Fruit fly (Drosophila melanogaster) whole organism, embryonic: ENCODE data around the gene Pnn.

Experiments used
- Awh ChIP-seq: fragments of 200-800 bp; sonication (Bioruptor generic); IDR thresholded peaks from 2 replicates; pipeline ENCODE4, ENCODE4 v1.3.6; 2022; ENCODE audit warnings: missing biosample characterization, missing genetic modification characterization
- CG10366 ChIP-seq: fragments of 200-800 bp; sonication (Bioruptor generic); IDR thresholded peaks from 2 replicates; pipeline ENCODE4 v1.3.6; 2022; ENCODE audit warnings: missing biosample characterization, missing genetic modification characterization
- CG12155 ChIP-seq: fragments of 200-800 bp; sonication (Bioruptor generic); optimal IDR thresholded peaks from 3 replicates; lab custom pipeline; 2016; ENCODE audit warnings: missing biosample characterization, missing genetic modification characterization
- CG13894 ChIP-seq: fragments of 200-800 bp; sonication (Bioruptor generic); optimal IDR thresholded peaks from 3 replicates; lab custom pipeline; 2018; ENCODE audit warnings: missing biosample characterization, mild to moderate bottlenecking, missing genetic modification characterization, moderate library complexity
- CG14860 ChIP-seq: fragments of 200-800 bp; sonication (Bioruptor generic); IDR thresholded peaks from 3 replicates; pipeline ENCODE4 v1.3.6; 2022; ENCODE audit warnings: missing biosample characterization, missing genetic modification characterization; ENCODE audit not compliant: partially characterized antibody
- CG15514 ChIP-seq: fragments of 200-800 bp; sonication (Bioruptor generic); optimal IDR thresholded peaks from 3 replicates; lab custom pipeline; 2017; ENCODE audit warnings: missing biosample characterization, missing genetic modification characterization, mild to moderate bottlenecking, moderate library complexity, missing genetic modification reagents
- CG16779 ChIP-seq: fragments of 200-800 bp; sonication (Bioruptor generic); IDR thresholded peaks from 2 replicates; pipeline ENCODE4 v1.3.6; 2022; ENCODE audit warnings: missing biosample characterization, missing genetic modification characterization
- CG1792 ChIP-seq: fragments of 200-800 bp; sonication (Bioruptor generic); optimal IDR thresholded peaks from 2 replicates; lab custom pipeline; 2016; ENCODE audit warnings: missing biosample characterization, missing genetic modification characterization
- CG18262 ChIP-seq: fragments of 200-800 bp; optimal IDR thresholded peaks from 3 replicates; lab custom pipeline; 2019; ENCODE audit warnings: missing biosample characterization, mild to moderate bottlenecking, missing genetic modification characterization, moderate library complexity
- CG1832 ChIP-seq: fragments of 200-800 bp; sonication (Bioruptor generic); optimal IDR thresholded peaks from 2 replicates; lab custom pipeline; 2017; ENCODE audit warnings: missing biosample characterization, mild to moderate bottlenecking, missing genetic modification characterization, inconsistent platforms
- CG2129 ChIP-seq: fragments of 200-800 bp; sonication (Bioruptor generic); IDR thresholded peaks from 2 replicates; pipeline ENCODE4 v1.3.6; 2022; ENCODE audit warnings: missing biosample characterization, missing genetic modification characterization; ENCODE audit not compliant: partially characterized antibody
- CG3281 ChIP-seq: fragments of 200-800 bp; sonication (Bioruptor generic); optimal IDR thresholded peaks from 3 replicates; lab custom pipeline; 2017; ENCODE audit warnings: missing biosample characterization, mild to moderate bottlenecking, missing genetic modification characterization
- CG3726 ChIP-seq: fragments of 200-800 bp; sonication (Bioruptor generic); IDR thresholded peaks from 3 replicates; pipeline ENCODE4, ENCODE4 v1.3.6; 2022; ENCODE audit warnings: missing biosample characterization, missing genetic modification characterization
- CG4404 ChIP-seq: fragments of 200-800 bp; sonication (Bioruptor generic); IDR thresholded peaks from 2 replicates; pipeline ENCODE4 v1.3.6; 2022; ENCODE audit warnings: missing biosample characterization, missing genetic modification characterization
- CG6175 ChIP-seq: fragments of 200-800 bp; sonication (Bioruptor generic); IDR thresholded peaks from 3 replicates; pipeline ENCODE4 v1.3.6; 2022; ENCODE audit warnings: missing biosample characterization, missing genetic modification characterization
- CG7357 ChIP-seq: fragments of 200-800 bp; sonication (Bioruptor generic); IDR thresholded peaks from 3 replicates; pipeline ENCODE4 v1.3.6; 2022; ENCODE audit warnings: missing biosample characterization, missing genetic modification characterization
- CHES-1-like ChIP-seq: fragments of 200-800 bp; sonication (Bioruptor generic); optimal IDR thresholded peaks from 2 replicates; lab custom pipeline; 2016; ENCODE audit warnings: missing biosample characterization, missing genetic modification characterization
- CrebB ChIP-seq: fragments of 200-800 bp; sonication (Bioruptor generic); optimal IDR thresholded peaks from 3 replicates; lab custom pipeline; 2018; ENCODE audit warnings: missing biosample characterization, mild to moderate bottlenecking, missing genetic modification characterization
- Dll ChIP-seq: fragments of 200-800 bp; sonication (Bioruptor generic); IDR thresholded peaks from 4 replicates; pipeline ENCODE4 v1.3.6; 2022; ENCODE audit warnings: missing biosample characterization, missing genetic modification characterization; ENCODE audit not compliant: partially characterized antibody
- H15 ChIP-seq: fragments of 200-800 bp; sonication (Bioruptor generic); IDR thresholded peaks from 3 replicates; pipeline ENCODE4 v1.3.6; 2022; ENCODE audit warnings: missing biosample characterization, missing genetic modification characterization
- Lpt ChIP-seq: fragments of >200 bp; optimal IDR thresholded peaks from 2 replicates; lab custom pipeline; 2018; ENCODE audit warnings: missing biosample characterization, missing genetic modification characterization
- MBD-R2 ChIP-seq: fragments of 200-800 bp; sonication (Bioruptor generic); IDR thresholded peaks from 2 replicates; pipeline ENCODE4 v1.3.6; 2022; ENCODE audit warnings: missing biosample characterization, missing genetic modification characterization
- Mad ChIP-seq: fragments of 200-800 bp; sonication (Bioruptor generic); optimal IDR thresholded peaks from 2 replicates; lab custom pipeline; 2016; ENCODE audit warnings: missing biosample characterization, missing genetic modification characterization
- Opbp ChIP-seq: fragments of 200-800 bp; sonication (Bioruptor generic); IDR thresholded peaks from 3 replicates; pipeline ENCODE4 v1.3.6; 2022; ENCODE audit warnings: missing biosample characterization, missing genetic modification characterization; ENCODE audit not compliant: partially characterized antibody
- Poxn ChIP-seq: fragments of 200-800 bp; sonication (Bioruptor generic); IDR thresholded peaks from 2 replicates; pipeline ENCODE4 v1.3.6; 2022; ENCODE audit warnings: missing biosample characterization, missing genetic modification characterization
- Ravus ChIP-seq: fragments of 200-800 bp; sonication (Bioruptor generic); IDR thresholded peaks from 2 replicates; pipeline ENCODE4 v1.3.6; 2022; ENCODE audit warnings: missing biosample characterization, missing genetic modification characterization
- Six4 ChIP-seq: fragments of 200-800 bp; sonication (Bioruptor generic); optimal IDR thresholded peaks from 2 replicates; lab custom pipeline; 2016; ENCODE audit warnings: missing biosample characterization, missing genetic modification characterization
- Taf1 ChIP-seq: fragments of 200-800 bp; sonication (Bioruptor generic); IDR thresholded peaks from 2 replicates; pipeline ENCODE4 v1.3.6; 2022; ENCODE audit warnings: missing biosample characterization, missing genetic modification characterization
- Tbp ChIP-seq: fragments of >200 bp; optimal IDR thresholded peaks from 2 replicates; lab custom pipeline; 2018; ENCODE audit warnings: missing biosample characterization, missing genetic modification characterization
- aop ChIP-seq: fragments of 200-800 bp; sonication (Bioruptor generic); IDR thresholded peaks from 2 replicates; pipeline ENCODE4 v1.3.6; 2022; ENCODE audit warnings: missing biosample characterization, missing genetic modification characterization
- ash1 ChIP-seq: fragments of 200-800 bp; sonication (Bioruptor generic); optimal IDR thresholded peaks from 2 replicates; lab custom pipeline; 2018; ENCODE audit warnings: missing biosample characterization, mild to moderate bottlenecking, missing genetic modification characterization
- cg ChIP-seq: fragments of 200-800 bp; sonication (Bioruptor generic); optimal IDR thresholded peaks from 3 replicates; lab custom pipeline; 2019; ENCODE audit warnings: missing biosample characterization, mild to moderate bottlenecking, missing genetic modification characterization, moderate library complexity
- dmrt99B ChIP-seq: fragments of 200-800 bp; sonication (Bioruptor generic); optimal IDR thresholded peaks from 2 replicates; lab custom pipeline; 2018; ENCODE audit warnings: missing biosample characterization, mild to moderate bottlenecking, missing genetic modification characterization, moderate library complexity
- fd64A ChIP-seq: fragments of 200-800 bp; sonication (Bioruptor generic); optimal IDR thresholded peaks from 3 replicates; lab custom pipeline; 2018; ENCODE audit warnings: missing biosample characterization, mild to moderate bottlenecking, missing genetic modification characterization
- her ChIP-seq: fragments of 200-800 bp; sonication (Bioruptor generic); optimal IDR thresholded peaks from 2 replicates; lab custom pipeline; 2016; ENCODE audit warnings: missing biosample characterization, missing genetic modification characterization
- klu ChIP-seq: fragments of 200-800 bp; sonication (Bioruptor generic); IDR thresholded peaks from 2 replicates; pipeline ENCODE4 v1.3.6; 2022; ENCODE audit warnings: missing biosample characterization, missing genetic modification characterization
- lab ChIP-seq: fragments of 200-800 bp; sonication (Bioruptor generic); optimal IDR thresholded peaks from 3 replicates; lab custom pipeline; 2017; ENCODE audit warnings: missing biosample characterization, missing genetic modification characterization, mild to moderate bottlenecking, moderate library complexity, missing genetic modification reagents
- lov ChIP-seq, 2 experiments: fragments of 200-800 bp in 1 of 2; fragments of >200 bp in 1 of 2; sonication (Bioruptor generic) in 1 of 2; IDR thresholded peaks in 1 of 2; optimal IDR thresholded peaks in 1 of 2; 2 replicates in 1 of 2; 3 replicates in 1 of 2; pipeline versions ENCODE4 v1.3.6 to Lab custom; 2017 to 2022; ENCODE audit warnings: missing biosample characterization in 1 of 2, missing genetic modification characterization in 1 of 2
- nau ChIP-seq: fragments of 200-800 bp; sonication (Bioruptor generic); optimal IDR thresholded peaks from 3 replicates; lab custom pipeline; 2017; ENCODE audit warnings: missing biosample characterization, mild to moderate bottlenecking, missing genetic modification characterization, missing genetic modification reagents
- org-1 ChIP-seq: fragments of 200-800 bp; sonication (Bioruptor generic); optimal IDR thresholded peaks from 2 replicates; lab custom pipeline; 2017; ENCODE audit warnings: missing biosample characterization, missing genetic modification characterization
- pfk ChIP-seq: fragments of 200-800 bp; sonication (Bioruptor generic); optimal IDR thresholded peaks from 2 replicates; lab custom pipeline; 2018; ENCODE audit warnings: missing biosample characterization, mild to moderate bottlenecking, missing genetic modification characterization, moderate library complexity
- phol ChIP-seq: fragments of 200-800 bp; sonication (Bioruptor generic); optimal IDR thresholded peaks from 3 replicates; lab custom pipeline; 2018; ENCODE audit warnings: missing biosample characterization, mild to moderate bottlenecking, missing genetic modification characterization, moderate library complexity
- prd ChIP-seq, 3 experiments: fragments of >200 bp in 2 of 3; fragments of 200-800 bp in 1 of 3; sonication (Bioruptor generic) in 1 of 3; optimal IDR thresholded peaks in 2 of 3; IDR thresholded peaks in 1 of 3; 2 replicates in 2 of 3; 3 replicates in 1 of 3; pipeline versions ENCODE4 v1.3.6 to Lab custom; 2017 to 2022; ENCODE audit warnings: missing biosample characterization in 1 of 3, missing genetic modification characterization in 1 of 3
- pzg ChIP-seq: fragments of 200-800 bp; sonication (Bioruptor generic); optimal IDR thresholded peaks from 3 replicates; lab custom pipeline; 2018; ENCODE audit warnings: missing biosample characterization, mild to moderate bottlenecking, missing genetic modification characterization, moderate library complexity
- ttk ChIP-seq: fragments of 200-800 bp; sonication (Bioruptor generic); IDR thresholded peaks from 2 replicates; pipeline ENCODE4 v2.1.2; 2022; ENCODE audit warnings: missing biosample characterization, missing genetic modification characterization
- unpg ChIP-seq: fragments of 200-800 bp; sonication (Bioruptor generic); optimal IDR thresholded peaks from 3 replicates; lab custom pipeline; 2018; ENCODE audit warnings: missing biosample characterization, mild to moderate bottlenecking, missing genetic modification characterization, moderate library complexity
- vnd ChIP-seq: fragments of 200-800 bp; sonication (Bioruptor generic); IDR thresholded peaks from 3 replicates; pipeline ENCODE4 v1.3.6; 2022; ENCODE audit warnings: missing biosample characterization, missing genetic modification characterization; ENCODE audit not compliant: partially characterized antibody
- z ChIP-seq: fragments of 200-800 bp; sonication (Bioruptor generic); IDR thresholded peaks from 3 replicates; pipeline ENCODE4 v1.3.6; 2022; ENCODE audit warnings: missing biosample characterization, missing genetic modification characterization
- zen ChIP-seq: fragments of 200-800 bp; sonication (Bioruptor generic); optimal IDR thresholded peaks from 3 replicates; lab custom pipeline; 2018; ENCODE audit warnings: missing biosample characterization, mild to moderate bottlenecking, missing genetic modification characterization, moderate library complexity

The Pnn gene

DNA sequence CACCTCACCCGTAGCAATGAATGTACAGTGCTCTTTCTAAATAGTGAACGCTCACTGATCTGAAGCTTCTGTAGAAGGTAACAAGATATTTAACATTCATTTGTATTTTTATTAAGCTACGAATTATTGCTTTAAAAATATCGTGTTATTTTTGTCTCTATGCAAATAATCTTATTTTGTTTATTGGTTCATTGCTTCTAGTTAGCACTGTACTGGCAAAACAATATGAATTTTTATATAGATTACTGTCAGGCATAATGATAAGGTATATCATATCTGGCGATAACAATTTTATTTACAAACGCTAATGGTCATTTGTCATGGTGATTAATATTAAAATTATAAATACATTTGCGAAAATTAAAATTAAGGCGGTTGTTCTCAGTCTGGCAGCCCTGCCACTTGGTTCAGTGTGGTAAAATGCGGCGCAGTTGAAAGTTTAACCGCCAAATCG lies 30.8 kb downstream of the Pnn start, which contains the start of gene CG9471 (continued):
- TF ChIP-seq CG16779 (GFP tag; lab: Robert Waterston, UW) (peak; percentile 90), org-1 (peak; percentile 82), Lpt (no peak), Tbp (GFP tag; lab: Kevin White, UChicago) (no peak), prd (optimal IDR thresholded peaks at IDR 0.05; lab: Kevin White, UChicago) (no peak), prd (GFP tag; IDR thresholded peaks at IDR 0.05; lab: Robert Waterston, UW) (peak; percentile 96), lab (GFP tag; lab: Kevin White, UChicago) (peak; percentile 96), CG15514 (GFP tag; lab: Kevin White, UChicago) (peak; percentile 87), ash1 (GFP tag; lab: Kevin White, UChicago) (no peak), unpg (peak; percentile 94), Poxn (GFP tag; lab: Robert Waterston, UW) (peak; percentile 73), ttk (GFP tag; lab: Robert Waterston, UW) (peak; percentile 87), Taf1 (GFP tag; lab: Robert Waterston, UW) (peak; percentile 88), pzg (peak; percentile 54), CG12155 (GFP tag; lab: Kevin White, UChicago) (peak; percentile 93), Awh (peak; percentile 90), Mad (GFP tag; lab: Kevin White, UChicago) (peak; percentile 68), phol (peak; percentile 89), dmrt99B (tag; lab: Kevin White, UChicago) (peak; percentile 91), CG14860 (no peak), klu (GFP tag; lab: Robert Waterston, UW) (peak; percentile 82), lov (optimal IDR thresholded peaks at IDR 0.05; lab: Kevin White, UChicago) (no peak), lov (GFP tag; IDR thresholded peaks at IDR 0.05; lab: Robert Waterston, UW) (peak; percentile 87), CG1832 (no peak), fd64A (GFP tag; lab: Kevin White, UChicago) (peak; percentile 41), CG3726 (GFP tag; lab: Robert Waterston, UW) (peak; percentile 85; the same call in 2 of the 3 replicates), z (GFP tag; lab: Robert Waterston, UW) (peak; percentile 32; the same call in 2 of the 3 replicates), CrebB (tag; lab: Kevin White, UChicago) (peak; percentile 88), nau (GFP tag; lab: Kevin White, UChicago) (peak; percentile 87), CG7357 (peak; percentile 83), cg (GFP tag; lab: Kevin White, UChicago) (no peak), CHES-1-like (GFP tag; lab: Kevin White, UChicago) (peak; percentile 84), MBD-R2 (GFP tag; lab: Robert Waterston, UW) (peak; percentile 79), aop (GFP tag; lab: Robert Waterston, UW) (peak; percentile 80), CG6175 (GFP tag; lab: Robert Waterston, UW) (peak; percentile 67; the same call in 1 of the 3 replicates), CG3281 (GFP tag; lab: Kevin White, UChicago) (peak; percentile 93), CG4404 (peak; percentile 79), pfk (GFP tag; lab: Kevin White, UChicago) (peak; percentile 25), H15 (GFP tag; lab: Robert Waterston, UW) (peak; percentile 94), CG18262 (tag; lab: Kevin White, UChicago) (peak; percentile 90), Opbp (no peak), CG1792 (GFP tag; lab: Kevin White, UChicago) (peak; percentile 83), Dll (no peak), CG10366 (peak; percentile 93), CG13894 (tag; lab: Kevin White, UChicago) (peak; percentile 87), Ravus (GFP tag; lab: Robert Waterston, UW) (peak; percentile 76), zen (peak; percentile 88), Six4 (peak; percentile 88), her (GFP tag; lab: Kevin White, UChicago) (peak; percentile 81), vnd (GFP tag; lab: Robert Waterston, UW) (no peak), CG2129 (GFP tag; lab: Robert Waterston, UW) (no peak)
